Worm (Caenorhabditis elegans): ENCODE results near the gene T12C9.7.

T12C9.7 gene

DNA sequence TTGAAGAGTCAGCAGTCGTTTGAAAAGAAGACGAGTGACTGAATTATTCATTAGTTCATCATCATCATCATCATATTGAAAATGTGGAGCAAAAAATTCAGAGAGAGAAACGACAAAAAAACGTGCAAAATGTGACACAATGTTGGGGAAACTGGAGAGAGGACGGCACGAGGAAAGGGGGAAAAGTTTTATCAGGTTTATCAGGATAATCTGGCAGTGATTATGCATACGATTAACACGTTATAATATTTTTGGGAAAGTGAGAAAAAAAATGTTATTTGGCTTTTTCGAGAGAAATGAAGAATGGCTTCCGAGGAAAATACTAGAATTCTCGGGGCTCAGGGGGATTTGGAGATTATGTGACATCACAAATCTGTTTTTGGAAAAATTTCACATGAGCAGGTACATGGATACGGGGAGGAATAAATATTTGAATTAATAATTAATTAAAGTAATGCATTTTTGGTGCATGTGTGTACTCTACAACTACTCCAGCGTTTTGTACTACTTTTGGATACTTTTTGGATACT is 44.4 kb upstream of the T12C9.7 start, which contains the start of gene camt-1:
Gene camt-1 (minus strand): TSS at position 51 of the 530 bp plus-strand sequence.
- TF ChIP-seq madf-9 (GFP tag; conservative IDR thresholded peaks at IDR 0.05), result no peak
- no peak for TF ChIP-seq saeg-2 (GFP tag; IDR thresholded peaks at IDR 0.05)
- TF ChIP-seq unc-130 (GFP tag; optimal IDR thresholded peaks at IDR 0.05), result no peak
- TF ChIP-seq rbr-2 (tag; optimal IDR thresholded peaks at IDR 0.05), result no peak
- no peak for TF ChIP-seq cey-2 (tag; optimal IDR thresholded peaks at IDR 0.05; ENCODE audit: borderline replicate concordance, insufficient read depth)

DNA sequence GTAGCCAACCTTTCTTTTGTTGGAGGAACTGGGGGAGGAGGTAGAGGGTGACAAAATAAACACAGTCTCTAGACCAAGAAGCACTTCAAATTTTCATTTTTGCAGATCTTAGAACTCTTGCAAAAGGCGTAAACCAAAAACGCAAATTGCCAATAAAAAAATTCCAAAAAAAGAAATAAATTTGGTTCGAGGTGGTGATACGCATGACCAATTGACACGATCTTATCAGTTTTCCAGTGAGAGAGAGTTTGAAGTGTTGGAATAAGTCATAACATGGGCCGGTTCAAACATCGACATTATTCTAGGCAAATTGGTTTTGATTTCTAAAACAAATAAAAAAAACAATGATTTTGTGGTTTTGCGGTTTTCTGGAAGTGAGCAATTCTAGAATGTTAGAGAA is 35.1 kb upstream of the T12C9.7 start:
- no peak for TF ChIP-seq daf-16 (GFP tag; optimal IDR thresholded peaks at IDR 0.05)
- peak; percentile 27 for TF ChIP-seq daf-16 (tag; optimal IDR thresholded peaks at IDR 0.05)
- 0 out of 2 replicates have a peak, but pooled peaks have one; percentile 41 for TF ChIP-seq tra-1 (GFP tag; IDR thresholded peaks at IDR 0.05)
- no peak for TF ChIP-seq T26A8.4 (GFP tag; IDR thresholded peaks at IDR 0.05)
- TF ChIP-seq tag-97 (GFP tag; IDR thresholded peaks at IDR 0.05), result no peak
- no peak for TF ChIP-seq fkh-10 (GFP tag; optimal IDR thresholded peaks at IDR 0.05)
- no peak for TF ChIP-seq arid-1 (GFP tag; conservative IDR thresholded peaks at IDR 0.05)
- peak; percentile 53 for TF ChIP-seq nhr-28 (tag; optimal IDR thresholded peaks at IDR 0.05)
- peak; percentile 45 for TF ChIP-seq dmd-6 (GFP tag; IDR thresholded peaks at IDR 0.05)
- no peak for TF ChIP-seq mdt-29 (GFP tag; IDR thresholded peaks at IDR 0.05)
- TF ChIP-seq php-3 (GFP tag; IDR thresholded peaks at IDR 0.05), result 0 out of 2 replicates have a peak, but pooled peaks have one; percentile 53
- no peak for TF ChIP-seq T20F7.1 (GFP tag; optimal IDR thresholded peaks at IDR 0.05)
- TF ChIP-seq dve-1 (tag; optimal IDR thresholded peaks at IDR 0.05; ENCODE audit: insufficient read depth), result peak; percentile 17
- peak; percentile 40 for TF ChIP-seq pqm-1 (tag; optimal IDR thresholded peaks at IDR 0.05)

DNA sequence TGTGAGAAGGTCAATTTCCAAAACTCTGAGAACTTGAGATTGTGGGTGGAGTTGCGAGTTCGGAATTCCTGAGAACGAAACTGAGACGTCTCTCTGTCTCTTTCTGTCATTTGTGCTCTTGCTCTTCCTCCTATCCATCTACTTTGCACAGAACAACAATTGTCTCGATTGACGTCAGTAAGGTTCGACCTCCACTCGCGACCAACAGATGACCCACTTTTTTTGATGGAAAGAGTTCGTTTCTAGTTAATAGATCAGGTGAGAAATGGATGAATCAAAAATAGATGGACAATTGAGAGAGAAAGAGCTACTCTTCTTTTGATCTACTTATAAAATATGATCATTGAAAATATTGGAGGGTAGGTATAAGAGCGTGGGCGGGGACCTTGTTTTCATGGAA is 33.8 kb upstream of the T12C9.7 start:
- peak in 1 of 2 experiments; percentile 7 for TF ChIP-seq lsy-2 (tag; optimal IDR thresholded peaks at IDR 0.05)
- TF ChIP-seq lin-39 (tag; optimal IDR thresholded peaks at IDR 0.05), result no peak
- TF ChIP-seq ctbp-1 (GFP tag; IDR thresholded peaks at IDR 0.05), result 0 out of 2 replicates have a peak, but pooled peaks have one; percentile 35
- peak; percentile 56 for TF ChIP-seq hlh-11 (tag; optimal IDR thresholded peaks at IDR 0.05)
- TF ChIP-seq nhr-11 (tag; optimal IDR thresholded peaks at IDR 0.05), result peak; percentile 60
- no peak for TF ChIP-seq F37D6.2 (tag; optimal IDR thresholded peaks at IDR 0.05)
- peak in 1 of 2 experiments; percentile 49 for TF ChIP-seq daf-16 (GFP tag; optimal IDR thresholded peaks at IDR 0.05)
- no peak for TF ChIP-seq daf-16 (tag; optimal IDR thresholded peaks at IDR 0.05)
- no peak for TF ChIP-seq zag-1 (tag; optimal IDR thresholded peaks at IDR 0.05)
- TF ChIP-seq daf-19 (GFP tag; conservative IDR thresholded peaks at IDR 0.05), result 0 out of 2 replicates have a peak, but pooled peaks have one; percentile 30
- peak; percentile 15 for TF ChIP-seq hlh-30 (tag; optimal IDR thresholded peaks at IDR 0.05; ENCODE audit: insufficient read depth)

DNA sequence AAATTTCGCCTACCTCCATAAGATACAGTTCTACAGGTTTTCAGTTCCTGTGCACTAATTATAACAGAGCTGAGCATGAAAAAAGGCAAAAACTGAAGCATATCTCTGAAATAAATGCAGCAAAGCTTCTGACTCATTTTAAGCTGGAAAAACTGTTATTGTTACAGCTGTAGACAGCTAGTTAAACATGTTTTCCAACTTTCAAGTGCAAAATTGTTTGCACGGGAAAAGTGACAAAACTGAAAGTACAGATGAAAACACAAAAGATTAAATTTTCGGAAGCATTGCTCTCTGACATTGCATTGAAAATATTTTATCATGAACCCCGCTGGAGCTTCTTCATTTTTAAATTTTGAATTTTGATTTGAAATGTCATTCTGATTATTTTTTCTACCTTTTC is 30.0 kb upstream of the T12C9.7 start, which contains the start of gene T05C1.5:
Gene T05C1.5 (minus strand): TSS at position 101 of the 400 bp plus-strand sequence.
- TF ChIP-seq tra-1 (GFP tag; IDR thresholded peaks at IDR 0.05) (no peak), ceh-28 (tag; optimal IDR thresholded peaks at IDR 0.05) (no peak), lsy-2 (tag; optimal IDR thresholded peaks at IDR 0.05) (no peak), Y48G9A.11 (GFP tag; IDR thresholded peaks at IDR 0.05) (no peak), pha-4 (GFP tag; IDR thresholded peaks at IDR 0.05) (no peak), pha-4 (tag; optimal IDR thresholded peaks at IDR 0.05) (no peak), lin-1 (GFP tag; IDR thresholded peaks at IDR 0.05) (no peak), mxl-3 (GFP tag; optimal IDR thresholded peaks at IDR 0.05) (no peak), R02D3.7 (tag; optimal IDR thresholded peaks at IDR 0.05) (no peak), aly-2 (tag; optimal IDR thresholded peaks at IDR 0.05) (no peak), nhr-41 (GFP tag; IDR thresholded peaks at IDR 0.05) (no peak), jun-1 (tag; optimal IDR thresholded peaks at IDR 0.05) (no peak), spr-3 (GFP tag; optimal IDR thresholded peaks at IDR 0.05) (no peak), duxl-1 (tag; optimal IDR thresholded peaks at IDR 0.05; ENCODE audit: poor library complexity) (no peak), ama-1 (optimal IDR thresholded peaks at IDR 0.05) (no peak), F44E2.7 (GFP tag; IDR thresholded peaks at IDR 0.05) (no peak), mes-2 (tag; optimal IDR thresholded peaks at IDR 0.05; ENCODE audit: poor library complexity, severe bottlenecking) (no peak), daf-16 (GFP tag; optimal IDR thresholded peaks at IDR 0.05) (no peak), daf-16 (tag; optimal IDR thresholded peaks at IDR 0.05) (no peak), arid-1 (GFP tag; conservative IDR thresholded peaks at IDR 0.05) (no peak), Y5F2A.4 (GFP tag; optimal IDR thresholded peaks at IDR 0.05) (no peak), ctbp-1 (GFP tag; IDR thresholded peaks at IDR 0.05) (no peak)
